Fruit fly (Drosophila melanogaster): ENCODE measurements around the gene Taf3.

Gene Taf3

DNA sequence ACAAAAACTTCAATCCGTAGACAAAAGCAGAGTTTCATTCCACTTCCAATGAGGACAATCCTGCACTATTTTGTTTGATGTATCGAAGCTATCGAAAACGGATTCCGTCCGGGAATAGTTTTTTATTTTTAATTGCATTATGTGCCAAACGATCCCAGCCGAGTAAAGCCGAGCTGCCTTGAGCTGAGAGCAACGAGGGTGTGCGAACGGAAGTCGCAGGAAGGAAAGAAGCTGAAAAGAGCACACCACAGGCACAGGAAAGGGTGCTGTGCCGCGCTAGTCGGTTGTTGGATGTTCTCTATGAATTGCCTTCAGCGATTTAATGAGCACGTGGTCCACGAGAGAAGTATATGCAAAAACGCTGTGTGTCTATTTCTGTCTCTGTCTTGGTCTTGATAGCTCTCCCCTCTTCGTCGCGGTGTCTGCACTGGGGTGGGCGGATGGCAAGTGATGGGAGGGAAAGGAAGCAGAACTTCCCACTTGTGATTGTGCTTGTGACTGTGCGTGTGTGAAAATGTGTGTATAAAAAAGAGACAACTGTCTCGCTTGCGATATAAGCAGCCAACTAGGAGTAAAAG lies 36.0 kb upstream of the Taf3 start (continued):
- TF ChIP-seq rib (GFP tag; IDR thresholded peaks at IDR 0.05), result 0 out of 2 replicates have a peak, but pooled peaks have one; percentile 33
- peak; percentile 45; the same call in 1 of the 3 replicates for TF ChIP-seq z (GFP tag; IDR thresholded peaks at IDR 0.05)
- no peak for TF ChIP-seq Poxn (GFP tag; IDR thresholded peaks at IDR 0.05)
- no peak for TF ChIP-seq CG1602 (GFP tag; optimal IDR thresholded peaks at IDR 0.05)
- no peak for TF ChIP-seq so (GFP tag; IDR thresholded peaks at IDR 0.05)
- no peak for TF ChIP-seq corto (GFP tag; optimal IDR thresholded peaks at IDR 0.05)
- no peak for TF ChIP-seq sisA (GFP tag; IDR thresholded peaks at IDR 0.05)
- no peak for TF ChIP-seq CG12219 (GFP tag; optimal IDR thresholded peaks at IDR 0.05)
- peak; percentile 40; the same call in 1 of the 2 replicates for TF ChIP-seq CG6689 (GFP tag; IDR thresholded peaks at IDR 0.05)
- no peak for TF ChIP-seq CG10366 (GFP tag; IDR thresholded peaks at IDR 0.05)
- TF ChIP-seq CG2120 (GFP tag; optimal IDR thresholded peaks at IDR 0.05), result no peak
- TF ChIP-seq Trl (optimal IDR thresholded peaks at IDR 0.05), result peak; percentile 29 to 44
- no peak for TF ChIP-seq Trl (GFP tag; optimal IDR thresholded peaks at IDR 0.05)
- no peak for TF ChIP-seq Pdp1 (GFP tag; optimal IDR thresholded peaks at IDR 0.05)
- peak; percentile 8; the same call in 1 of the 2 replicates for TF ChIP-seq stc (GFP tag; IDR thresholded peaks at IDR 0.05)

DNA sequence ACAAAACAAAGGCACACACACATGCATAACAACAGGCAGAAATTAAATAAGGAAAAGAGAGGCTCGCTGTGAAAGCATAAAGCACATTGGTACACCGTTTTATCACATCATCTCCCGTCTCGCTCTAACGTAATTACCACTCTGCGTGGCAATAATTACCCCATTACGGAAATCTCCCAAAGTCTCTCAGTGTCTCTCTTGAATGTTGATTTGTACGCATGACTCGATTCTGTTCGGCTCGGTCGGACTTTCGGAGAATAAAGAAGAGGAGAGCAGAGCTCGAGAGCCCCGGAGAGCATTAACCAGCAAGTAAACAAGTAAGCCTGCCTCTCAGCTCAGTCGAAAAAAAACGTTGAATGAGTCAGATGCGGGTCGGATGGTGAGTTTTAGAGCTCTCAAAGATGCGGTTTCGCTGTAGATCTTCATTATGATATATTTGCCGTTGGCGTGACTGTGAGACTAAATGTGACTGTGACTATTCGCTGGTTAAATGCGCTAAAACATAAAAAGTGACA lies 34.9 kb upstream of the Taf3 start, which contains the start of gene zfh2:
zfh2 (plus strand) TSS at position 332 of the 515 bp plus-strand sequence.
- no peak for TF ChIP-seq Hsf (GFP tag; optimal IDR thresholded peaks at IDR 0.05)
- peak; percentile 44; the same call in 1 of the 3 replicates for TF ChIP-seq Dbx (GFP tag; IDR thresholded peaks at IDR 0.05)
- no peak for TF ChIP-seq CG10366 (GFP tag; IDR thresholded peaks at IDR 0.05)
- no peak for TF ChIP-seq CG4707 (GFP tag; optimal IDR thresholded peaks at IDR 0.05)
- TF ChIP-seq Sry-δ (GFP tag; optimal IDR thresholded peaks at IDR 0.05), result no peak
- no peak for TF ChIP-seq fd102C (GFP tag; optimal IDR thresholded peaks at IDR 0.05)
- no peak for TF ChIP-seq trh (GFP tag; optimal IDR thresholded peaks at IDR 0.05)
- TF ChIP-seq tio (GFP tag; optimal IDR thresholded peaks at IDR 0.05), result no peak
- peak; percentile 49 for TF ChIP-seq exex (tag; optimal IDR thresholded peaks at IDR 0.05)
- TF ChIP-seq onecut (GFP tag; IDR thresholded peaks at IDR 0.05), result peak; percentile 27; the same call in 1 of the 2 replicates
- TF ChIP-seq CG15514 (GFP tag; optimal IDR thresholded peaks at IDR 0.05), result no peak
- TF ChIP-seq lab (GFP tag; optimal IDR thresholded peaks at IDR 0.05), result peak; percentile 29
- TF ChIP-seq CG18619 (GFP tag; optimal IDR thresholded peaks at IDR 0.05), result no peak
- peak; percentile 93 for TF ChIP-seq Nf-YB (GFP tag; optimal IDR thresholded peaks at IDR 0.05)
- TF ChIP-seq ci (GFP tag; IDR thresholded peaks at IDR 0.05), result peak; percentile 69; the same call in 2 of the 3 replicates
- no peak for TF ChIP-seq ssp (GFP tag; IDR thresholded peaks at IDR 0.05)
- TF ChIP-seq dmrt99B (tag; optimal IDR thresholded peaks at IDR 0.05), result peak; percentile 28
- TF ChIP-seq pfk (GFP tag; optimal IDR thresholded peaks at IDR 0.05), result peak; percentile 53
- TF ChIP-seq shn (GFP tag; optimal IDR thresholded peaks at IDR 0.05), result no peak
- TF ChIP-seq Dfd (GFP tag; optimal IDR thresholded peaks at IDR 0.05), result no peak
- no peak for TF ChIP-seq CG12155 (GFP tag; optimal IDR thresholded peaks at IDR 0.05)
- TF ChIP-seq sug (tag; optimal IDR thresholded peaks at IDR 0.05), result no peak
- TF ChIP-seq CG32767 (GFP tag; IDR thresholded peaks at IDR 0.05), result no peak; the same call in 1 of the 2 replicates
- TF ChIP-seq ewg (GFP tag; optimal IDR thresholded peaks at IDR 0.05), result peak; percentile 72
- TF ChIP-seq Sox100B (GFP tag; optimal IDR thresholded peaks at IDR 0.05), result no peak
- TF ChIP-seq CG15269 (tag; optimal IDR thresholded peaks at IDR 0.05), result no peak
- TF ChIP-seq CG13624 (GFP tag; optimal IDR thresholded peaks at IDR 0.05), result no peak
- peak; percentile 30 for TF ChIP-seq CG18599 (GFP tag; optimal IDR thresholded peaks at IDR 0.05)
- no peak for TF ChIP-seq CG9876 (GFP tag; optimal IDR thresholded peaks at IDR 0.05)
- no peak for TF ChIP-seq HLH4C (GFP tag; IDR thresholded peaks at IDR 0.05; ENCODE audit: partially characterized antibody)
- no peak for TF ChIP-seq fu2 (GFP tag; optimal IDR thresholded peaks at IDR 0.05)
- no peak for TF ChIP-seq emc (GFP tag; optimal IDR thresholded peaks at IDR 0.05)
- peak; percentile 23 for TF ChIP-seq D19A (tag; optimal IDR thresholded peaks at IDR 0.05)
- no peak for TF ChIP-seq peb (GFP tag; IDR thresholded peaks at IDR 0.05)
- no peak for TF ChIP-seq sisA (GFP tag; IDR thresholded peaks at IDR 0.05)
- no peak for TF ChIP-seq CG2889 (GFP tag; IDR thresholded peaks at IDR 0.05)
- TF ChIP-seq trem (tag; optimal IDR thresholded peaks at IDR 0.05), result peak; percentile 9
